Fruit fly (Drosophila melanogaster) whole organism, embryonic: Measurements from ENCODE around the gene CG10435.
"Not testable (repeated sequence)": the region's sequence is repeated elsewhere in the genome, so short reads cannot be mapped to it uniquely, and the experiment has no call there.

Experiments
- CG12744 ChIP-seq: fragments of 200-800 bp; sonication (Bioruptor generic); optimal IDR thresholded peaks from 2 replicates; lab custom pipeline; 2016; ENCODE audit warnings: missing biosample characterization, missing genetic modification characterization
- CG15479 ChIP-seq: fragments of 200-800 bp; sonication (Bioruptor generic); optimal IDR thresholded peaks from 3 replicates; lab custom pipeline; 2019; ENCODE audit warnings: missing biosample characterization, mild to moderate bottlenecking, missing genetic modification characterization, moderate library complexity
- CG1647 ChIP-seq: fragments of 200-800 bp; sonication (Bioruptor generic); optimal IDR thresholded peaks from 3 replicates; lab custom pipeline; 2016; ENCODE audit warnings: missing biosample characterization, missing genetic modification characterization
- CG17912 ChIP-seq: fragments of 200-800 bp; sonication (Bioruptor generic); optimal IDR thresholded peaks from 2 replicates; lab custom pipeline; 2018; ENCODE audit warnings: missing biosample characterization, mild to moderate bottlenecking, missing genetic modification characterization
- CG18011 ChIP-seq: fragments of 200-800 bp; sonication (Bioruptor generic); optimal IDR thresholded peaks from 2 replicates; lab custom pipeline; 2017; ENCODE audit warnings: missing biosample characterization, missing genetic modification characterization, mild to moderate bottlenecking, moderate library complexity, missing genotype
- CG3281 ChIP-seq: fragments of 200-800 bp; sonication (Bioruptor generic); optimal IDR thresholded peaks from 3 replicates; lab custom pipeline; 2017; ENCODE audit warnings: missing biosample characterization, mild to moderate bottlenecking, missing genetic modification characterization
- CG4282 ChIP-seq: fragments of 200-800 bp; sonication (Bioruptor generic); optimal IDR thresholded peaks from 2 replicates; lab custom pipeline; 2016; ENCODE audit warnings: missing biosample characterization, missing genetic modification characterization
- CG6272 ChIP-seq: fragments of 200-800 bp; sonication (Bioruptor generic); IDR thresholded peaks from 2 replicates; pipeline ENCODE4 v1.3.6; 2022; ENCODE audit warnings: missing biosample characterization, missing genetic modification characterization
- CG6791 ChIP-seq: fragments of 200-800 bp; sonication (Bioruptor generic); IDR thresholded peaks from 3 replicates; pipeline ENCODE4 v1.3.6; 2022; ENCODE audit warnings: missing biosample characterization, missing genetic modification characterization; ENCODE audit not compliant: partially characterized antibody
- CG9727 ChIP-seq: fragments of 200-800 bp; sonication (Bioruptor generic); optimal IDR thresholded peaks from 3 replicates; lab custom pipeline; 2017; ENCODE audit warnings: missing biosample characterization, mild to moderate bottlenecking, missing genetic modification characterization
- CTCF ChIP-seq: fragments of 200-800 bp; sonication (Bioruptor generic); optimal IDR thresholded peaks from 2 replicates; lab custom pipeline; 2017; ENCODE audit warnings: missing biosample characterization, mild to moderate bottlenecking, missing genetic modification characterization, moderate library complexity
- Camta ChIP-seq: fragments of 200-800 bp; sonication (Bioruptor generic); optimal IDR thresholded peaks from 2 replicates; lab custom pipeline; 2016; ENCODE audit warnings: missing biosample characterization, missing genetic modification characterization
- Chrac-16 ChIP-seq: fragments of 200-800 bp; sonication (Bioruptor generic); optimal IDR thresholded peaks from 3 replicates; lab custom pipeline; 2016; ENCODE audit warnings: missing biosample characterization, missing genetic modification characterization
- Dad ChIP-seq: fragments of 200-800 bp; sonication (Bioruptor generic); optimal IDR thresholded peaks from 3 replicates; lab custom pipeline; 2016; ENCODE audit warnings: missing biosample characterization, missing genetic modification characterization
- Deaf1 ChIP-seq: fragments of 200-800 bp; optimal IDR thresholded peaks from 3 replicates; lab custom pipeline; 2019; ENCODE audit warnings: missing biosample characterization, mild to moderate bottlenecking, missing genetic modification characterization, moderate library complexity
- Dip2 ChIP-seq: fragments of 200-800 bp; sonication (Bioruptor generic); IDR thresholded peaks from 2 replicates; pipeline ENCODE4 v1.3.6; 2022; ENCODE audit warnings: missing biosample characterization, missing genetic modification characterization
- H15 ChIP-seq: fragments of 200-800 bp; sonication (Bioruptor generic); IDR thresholded peaks from 3 replicates; pipeline ENCODE4 v1.3.6; 2022; ENCODE audit warnings: missing biosample characterization, missing genetic modification characterization
- H2.0 ChIP-seq: fragments of 200-800 bp; sonication (Bioruptor generic); IDR thresholded peaks from 2 replicates; pipeline ENCODE4 v1.3.6; 2022; ENCODE audit warnings: missing biosample characterization, missing genetic modification characterization
- Hsf ChIP-seq: fragments of 200-800 bp; sonication (Bioruptor generic); optimal IDR thresholded peaks from 3 replicates; lab custom pipeline; 2016; ENCODE audit warnings: missing biosample characterization, missing genetic modification characterization
- Max ChIP-seq: fragments of 200-800 bp; sonication (Bioruptor generic); optimal IDR thresholded peaks from 2 replicates; lab custom pipeline; 2016; ENCODE audit warnings: missing biosample characterization, mild to moderate bottlenecking, missing genetic modification characterization
- Mes4 ChIP-seq: fragments of 200-800 bp; sonication (Bioruptor generic); optimal IDR thresholded peaks from 2 replicates; lab custom pipeline; 2016; ENCODE audit warnings: missing biosample characterization, missing genetic modification characterization
- NC2β ChIP-seq: fragments of 200-800 bp; sonication (Bioruptor generic); optimal IDR thresholded peaks from 2 replicates; lab custom pipeline; 2016; ENCODE audit warnings: missing biosample characterization, missing genetic modification characterization
- Oaz ChIP-seq: fragments of 200-800 bp; sonication (Bioruptor generic); IDR thresholded peaks from 2 replicates; pipeline ENCODE4 v1.3.6; 2022; ENCODE audit warnings: missing biosample characterization, missing genetic modification characterization
- Xrp1 ChIP-seq: fragments of 200-800 bp; sonication (Bioruptor generic); IDR thresholded peaks from 2 replicates; pipeline ENCODE4 v1.3.6; 2022; ENCODE audit warnings: missing biosample characterization, missing genetic modification characterization
- ash1 ChIP-seq: fragments of 200-800 bp; sonication (Bioruptor generic); optimal IDR thresholded peaks from 2 replicates; lab custom pipeline; 2018; ENCODE audit warnings: missing biosample characterization, mild to moderate bottlenecking, missing genetic modification characterization
- chinmo ChIP-seq: fragments of 200-800 bp; sonication (Bioruptor generic); IDR thresholded peaks from 4 replicates; pipeline ENCODE4 v1.3.6; 2022; ENCODE audit warnings: missing biosample characterization, missing genetic modification characterization; ENCODE audit not compliant: partially characterized antibody
- corto ChIP-seq: fragments of 200-800 bp; sonication (Bioruptor generic); optimal IDR thresholded peaks from 2 replicates; lab custom pipeline; 2016; ENCODE audit warnings: missing biosample characterization, mild to moderate bottlenecking, missing genetic modification characterization, moderate library complexity
- dmrt99B ChIP-seq: fragments of 200-800 bp; sonication (Bioruptor generic); optimal IDR thresholded peaks from 2 replicates; lab custom pipeline; 2018; ENCODE audit warnings: missing biosample characterization, mild to moderate bottlenecking, missing genetic modification characterization, moderate library complexity
- ham ChIP-seq: fragments of 200-800 bp; sonication (Bioruptor generic); IDR thresholded peaks from 2 replicates; pipeline ENCODE4 v1.3.6; 2022; ENCODE audit warnings: missing biosample characterization, missing genetic modification characterization
- insv ChIP-seq, 2 experiments: fragments of 200-800 bp; sonication (Bioruptor generic); optimal IDR thresholded peaks; 3 replicates each; lab custom pipeline; 2016 to 2018; ENCODE audit warnings: missing biosample characterization in 2 of 2, missing genetic modification characterization in 2 of 2
- kay ChIP-seq: fragments of 200-800 bp; sonication (Bioruptor generic); optimal IDR thresholded peaks from 2 replicates; lab custom pipeline; 2016; ENCODE audit warnings: missing biosample characterization, missing genetic modification characterization
- lola ChIP-seq, 3 experiments: fragments of >200 bp in 2 of 3; fragments of 200-800 bp in 1 of 3; sonication (Bioruptor generic) in 1 of 3; optimal IDR thresholded peaks; 2 replicates each; lab custom pipeline; 2017 to 2019; ENCODE audit warnings: missing biosample characterization in 3 of 3, missing genetic modification characterization in 3 of 3, mild to moderate bottlenecking in 1 of 3, moderate library complexity in 1 of 3
- maf-S ChIP-seq: fragments of 200-800 bp; sonication (Bioruptor generic); optimal IDR thresholded peaks from 2 replicates; lab custom pipeline; 2016; ENCODE audit warnings: missing biosample characterization, missing genetic modification characterization
- pan ChIP-seq, 4 experiments: fragments of >200 bp in 3 of 4; fragments of 200-800 bp in 1 of 4; sonication (Bioruptor generic) in 1 of 4; optimal IDR thresholded peaks in 3 of 4; IDR thresholded peaks in 1 of 4; 2 replicates each; pipeline versions ENCODE4 v1.3.6 to Lab custom; 2017 to 2022; ENCODE audit warnings: missing biosample characterization in 2 of 4, missing genetic modification characterization in 2 of 4, mixed read lengths in 1 of 4
- psq ChIP-seq: fragments of 200-800 bp; sonication (Bioruptor generic); optimal IDR thresholded peaks from 2 replicates; lab custom pipeline; 2017; ENCODE audit warnings: missing biosample characterization, missing genetic modification characterization
- row ChIP-seq: fragments of 200-800 bp; sonication (Bioruptor generic); IDR thresholded peaks from 3 replicates; pipeline ENCODE4 v1.3.6; 2022; ENCODE audit warnings: missing biosample characterization, missing genetic modification characterization
- scrt ChIP-seq: fragments of 200-800 bp; sonication (Bioruptor generic); optimal IDR thresholded peaks from 2 replicates; lab custom pipeline; 2018; ENCODE audit warnings: missing biosample characterization, mild to moderate bottlenecking, missing genetic modification characterization, moderate library complexity
- sima ChIP-seq: fragments of 200-800 bp; sonication (Bioruptor generic); optimal IDR thresholded peaks from 2 replicates; lab custom pipeline; 2016; ENCODE audit warnings: missing biosample characterization, missing genetic modification characterization
- slp2 ChIP-seq: fragments of 200-800 bp; sonication (Bioruptor generic); optimal IDR thresholded peaks from 2 replicates; lab custom pipeline; 2016; ENCODE audit warnings: missing biosample characterization, missing genetic modification characterization
- tna ChIP-seq: fragments of 200-800 bp; sonication (Bioruptor generic); IDR thresholded peaks from 2 replicates; pipeline ENCODE4 v1.3.6; 2022; ENCODE audit warnings: missing biosample characterization, missing genetic modification characterization; ENCODE audit not compliant: partially characterized antibody
- trem ChIP-seq: fragments of 200-800 bp; optimal IDR thresholded peaks from 3 replicates; lab custom pipeline; 2019; ENCODE audit warnings: missing biosample characterization, mild to moderate bottlenecking, missing genetic modification characterization, moderate library complexity
- tup ChIP-seq: fragments of 200-800 bp; sonication (Bioruptor generic); optimal IDR thresholded peaks from 2 replicates; lab custom pipeline; 2016; ENCODE audit warnings: missing biosample characterization, mild to moderate bottlenecking, missing genetic modification characterization, moderate library complexity

CG10435 gene

dm6 chr3R:8013121-8014009 lies at the start of gene CG10435, which contains the start of gene Pbp95 (continued):
- no peak for TF ChIP-seq ham (GFP tag; lab: Robert Waterston, UW)
- peak; percentile 58; the same call in 1 of the 2 replicates for TF ChIP-seq H2.0 (GFP tag; lab: Robert Waterston, UW)
- TF ChIP-seq Dip2 = no peak
- TF ChIP-seq Camta (GFP tag; lab: Kevin White, UChicago) = peak; percentile 52
- TF ChIP-seq CG18011 (GFP tag; lab: Kevin White, UChicago) = peak; percentile 13
- TF ChIP-seq CG9727 (GFP tag; lab: Kevin White, UChicago) = peak; percentile 67
- no peak for TF ChIP-seq kay (GFP tag; lab: Kevin White, UChicago)

- TF ChIP-seq psq = no peak
- no peak for TF ChIP-seq CG4282 (GFP tag; lab: Kevin White, UChicago)
- no peak for TF ChIP-seq CG12744 (GFP tag; lab: Kevin White, UChicago)
- 0 out of 4 replicates have a peak, but pooled peaks have one; percentile 23 for TF ChIP-seq chinmo
- no peak for TF ChIP-seq Hsf (GFP tag; lab: Kevin White, UChicago)
- TF ChIP-seq trem (tag; lab: Kevin White, UChicago) = no peak
- peak; percentile 0 for TF ChIP-seq scrt (GFP tag; lab: Kevin White, UChicago)
- TF ChIP-seq CG6272 (GFP tag; lab: Robert Waterston, UW) = 0 out of 2 replicates have a peak, but pooled peaks have one; percentile 21
- TF ChIP-seq CG3281 (GFP tag; lab: Kevin White, UChicago) = no peak
- TF ChIP-seq CG15479 (GFP tag; lab: Kevin White, UChicago) = no peak
- TF ChIP-seq corto = no peak
- peak; percentile 90 for TF ChIP-seq Deaf1 (tag; lab: Kevin White, UChicago)
- no peak for TF ChIP-seq row
Observed at dm6 chr3R:8058984-8059383, 46.0 kb upstream of the CG10435 start, which contains the start of gene mAChR-B. Gene mAChR-B, plus strand, starts transcription at chr3R:8059284.

dm6 chr3R:8049373-8049772 lies 36.4 kb upstream of the CG10435 start, which contains the start of gene CG43061:
Gene CG43061, plus strand, starts transcription at chr3R:8049673.
- not testable (repeated sequence) for TF ChIP-seq insv (GFP tag; optimal IDR thresholded peaks at IDR 0.05; lab: Kevin White, UChicago); Chrac-16 (GFP tag; lab: Kevin White, UChicago); H15

dm6 chr3R:8048867-8049266 lies 35.9 kb upstream of the CG10435 start, which contains the start of gene CG43618:
Gene CG43618, plus strand, starts transcription at chr3R:8049167.
- not testable (repeated sequence) for TF ChIP-seq Oaz (GFP tag; lab: Robert Waterston, UW); CG6791 (GFP tag; lab: Robert Waterston, UW); Dad (GFP tag; lab: Kevin White, UChicago)

- TF ChIP-seq tna (GFP tag; lab: Robert Waterston, UW) (no peak), slp2 (no peak), dmrt99B (tag; lab: Kevin White, UChicago) (no peak), NC2β (GFP tag; lab: Kevin White, UChicago) (no peak), CTCF (no peak), lola (GFP tag; optimal IDR thresholded peaks at IDR 0.05; lab: Kevin White, UChicago) (no peak), ash1 (GFP tag; lab: Kevin White, UChicago) (no peak), maf-S (no peak), Mes4 (no peak), tup (no peak), pan (optimal IDR thresholded peaks at IDR 0.05; lab: Kevin White, UChicago) (no peak), pan (GFP tag; optimal IDR thresholded peaks at IDR 0.05 in 1 of 2, IDR thresholded peaks at IDR 0.05 in 1 of 2) (no peak), CG3281 (GFP tag; lab: Kevin White, UChicago) (no peak), CG17912 (GFP tag; lab: Kevin White, UChicago) (no peak), corto (no peak), Xrp1 (no peak), CG1647 (GFP tag; lab: Kevin White, UChicago) (no peak), sima (GFP tag; lab: Kevin White, UChicago) (no peak), Max (no peak), CG6272 (GFP tag; lab: Robert Waterston, UW) (no peak)
Observed at dm6 chr3R:8040843-8041242, 27.8 kb upstream of the CG10435 start, which contains the start of gene CG43060. Gene CG43060, plus strand, starts transcription at chr3R:8041224.
